Fruit fly (Drosophila melanogaster) whole organism, wandering third instar larva: ENCODE results near the gene Nmt.

ENCODE experiments used
- Abd-B ChIP-seq: fragments of >200 bp; optimal IDR thresholded peaks from 2 replicates; lab custom pipeline; 2017; ENCODE audit warnings: missing biosample characterization, missing genetic modification characterization
- CG32264 ChIP-seq: fragments of 200-800 bp; sonication (Bioruptor generic); optimal IDR thresholded peaks from 2 replicates; lab custom pipeline; 2016; ENCODE audit warnings: missing biosample characterization, missing genetic modification characterization
- Hr78 ChIP-seq: fragments of >200 bp; optimal IDR thresholded peaks from 2 replicates; lab custom pipeline; 2017; ENCODE audit warnings: missing biosample characterization, missing genetic modification characterization
- Jra ChIP-seq: sonication (Bioruptor generic); optimal IDR thresholded peaks from 2 replicates; lab custom pipeline; 2016; ENCODE audit warnings: missing biosample characterization, missing genetic modification characterization
- OdsH ChIP-seq: fragments of 200-800 bp; sonication (Bioruptor generic); optimal IDR thresholded peaks from 2 replicates; lab custom pipeline; 2016; ENCODE audit warnings: missing biosample characterization, mild to moderate bottlenecking, missing genetic modification characterization
- Sp1 ChIP-seq: fragments of 200-800 bp; sonication (Bioruptor generic); optimal IDR thresholded peaks from 3 replicates; lab custom pipeline; 2019; ENCODE audit warnings: missing biosample characterization, mild to moderate bottlenecking, missing genetic modification characterization, moderate library complexity
- dsf ChIP-seq: sonication (Bioruptor generic); optimal IDR thresholded peaks from 2 replicates; lab custom pipeline; 2016; ENCODE audit warnings: missing biosample characterization, missing genetic modification characterization, borderline replicate concordance
- ey ChIP-seq: fragments of 200-800 bp; sonication (Bioruptor generic); optimal IDR thresholded peaks from 2 replicates; lab custom pipeline; 2016; ENCODE audit warnings: missing biosample characterization, missing genetic modification characterization
- jim ChIP-seq: fragments of 175-275, 200-325 bp; sonication (Bioruptor generic); optimal IDR thresholded peaks from 2 replicates; lab custom pipeline; 2016; ENCODE audit warnings: missing biosample characterization, mild to moderate bottlenecking, missing genetic modification characterization
- pan ChIP-seq: fragments of >200 bp; optimal IDR thresholded peaks from 2 replicates; lab custom pipeline; 2017
- woc ChIP-seq: sonication (Bioruptor generic); optimal IDR thresholded peaks from 2 replicates; lab custom pipeline; 2016; ENCODE audit warnings: missing biosample characterization, mild to moderate bottlenecking, missing genetic modification characterization

- TF ChIP-seq Sp1 (GFP tag; lab: Kevin White, UChicago) (no peak), pan (lab: Kevin White, UChicago) (no peak), Jra (GFP tag; lab: Kevin White, UChicago) (no peak), Abd-B (GFP tag; lab: Kevin White, UChicago) (no peak), jim (GFP tag; lab: Kevin White, UChicago) (no peak), CG32264 (GFP tag; lab: Kevin White, UChicago) (no peak), Hr78 (GFP tag; lab: Kevin White, UChicago) (no peak), ey (GFP tag; lab: Kevin White, UChicago) (no peak), dsf (no peak), OdsH (GFP tag; lab: Kevin White, UChicago) (no peak), woc (GFP tag; lab: Kevin White, UChicago) (no peak)
Observed at dm6 chr3L:8158715-8159380, 19.4 kb downstream of the Nmt start, which contains the start of gene CG42445.
